Worm (Caenorhabditis elegans) whole organism, L2 larva: Measurements from ENCODE around the gene mpst-3.

ENCODE experiments used
- C34F6.9 ChIP-seq: fragments of 150-350 bp; optimal IDR thresholded peaks from 2 replicates; lab custom pipeline; 2014; ENCODE audit warnings: missing biosample characterization, missing genetic modification characterization
- F13H6.1 ChIP-seq: sonication (generic microtip); optimal IDR thresholded peaks from 2 replicates; lab custom pipeline; 2016; ENCODE audit warnings: missing genetic modification characterization, missing compliant biosample characterization
- R02D3.7 ChIP-seq: fragments of 150-350 bp; optimal IDR thresholded peaks from 2 replicates; lab custom pipeline; 2014; ENCODE audit warnings: missing biosample characterization, missing genetic modification characterization
- Y55F3AM.14 ChIP-seq: fragments of 200-800 bp; sonication (Bioruptor generic); optimal IDR thresholded peaks from 2 replicates; lab custom pipeline; 2018; ENCODE audit warnings: mild to moderate bottlenecking, missing genetic modification characterization, missing compliant biosample characterization
- aly-2 ChIP-seq: fragments of 150-350 bp; optimal IDR thresholded peaks from 2 replicates; lab custom pipeline; 2014; ENCODE audit warnings: missing biosample characterization, missing genetic modification characterization
- blmp-1 ChIP-seq: sonication (generic microtip); optimal IDR thresholded peaks from 2 replicates; lab custom pipeline; 2017; ENCODE audit warnings: missing genetic modification characterization, mild to moderate bottlenecking, missing compliant biosample characterization, antibody characterized with exemption, moderate library complexity; ENCODE audit not compliant: insufficient read depth
- ceh-82 ChIP-seq: fragments of 150-350 bp; optimal IDR thresholded peaks from 2 replicates; lab custom pipeline; 2014; ENCODE audit warnings: missing biosample characterization, missing genetic modification characterization
- crh-2 ChIP-seq: sonication (generic microtip); optimal IDR thresholded peaks from 2 replicates; lab custom pipeline; 2017; ENCODE audit warnings: missing biosample characterization, missing genetic modification characterization
- egl-27 ChIP-seq: sonication (generic microtip); optimal IDR thresholded peaks from 3 replicates; lab custom pipeline; 2017; ENCODE audit warnings: missing biosample characterization, missing genetic modification reagents, missing genetic modification characterization
- elt-1 ChIP-seq: fragments of 150-350 bp; optimal IDR thresholded peaks from 2 replicates; lab custom pipeline; 2014; ENCODE audit warnings: missing biosample characterization, missing genetic modification characterization
- elt-3 ChIP-seq: sonication (generic microtip); optimal IDR thresholded peaks from 2 replicates; lab custom pipeline; 2017; ENCODE audit warnings: missing biosample characterization, missing genetic modification characterization
- lin-11 ChIP-seq: fragments of 150-350 bp; sonication (generic microtip); optimal IDR thresholded peaks from 2 replicates; lab custom pipeline; 2014; ENCODE audit warnings: missing biosample characterization, missing genetic modification characterization, inconsistent platforms, mixed read lengths
- lsy-2 ChIP-seq, 2 experiments: fragments of 150-350 bp in 1 of 2; sonication (generic microtip) in 1 of 2; optimal IDR thresholded peaks; 2 replicates each; lab custom pipeline; 2014 to 2017; ENCODE audit warnings: missing biosample characterization in 2 of 2, missing genetic modification characterization in 2 of 2
- mab-5 ChIP-seq: fragments of 150-350 bp; optimal IDR thresholded peaks from 2 replicates; lab custom pipeline; 2014; ENCODE audit warnings: missing biosample characterization, missing genetic modification characterization
- mdl-1 ChIP-seq, 2 experiments: fragments of 150-350 bp in 1 of 2; sonication (generic microtip) in 1 of 2; optimal IDR thresholded peaks; 2 replicates each; lab custom pipeline; 2017; ENCODE audit warnings: missing biosample characterization in 2 of 2, missing genetic modification characterization in 2 of 2
- nhr-10 ChIP-seq: sonication (generic microtip); optimal IDR thresholded peaks from 2 replicates; lab custom pipeline; 2017; ENCODE audit warnings: missing biosample characterization, missing genetic modification characterization
- nhr-11 ChIP-seq: fragments of 150-350 bp; optimal IDR thresholded peaks from 2 replicates; lab custom pipeline; 2014; ENCODE audit warnings: missing biosample characterization, missing genetic modification characterization
- nhr-129 ChIP-seq: fragments of 150-350 bp; optimal IDR thresholded peaks from 2 replicates; lab custom pipeline; 2014; ENCODE audit warnings: missing biosample characterization, missing genetic modification characterization
- nhr-21 ChIP-seq: fragments of 150-350 bp; optimal IDR thresholded peaks from 2 replicates; lab custom pipeline; 2014; ENCODE audit warnings: missing biosample characterization, missing genetic modification characterization
- nhr-23 ChIP-seq: fragments of 150-350 bp; optimal IDR thresholded peaks from 2 replicates; lab custom pipeline; 2014; ENCODE audit warnings: missing biosample characterization, missing genetic modification reagents, missing genetic modification characterization
- nhr-237 ChIP-seq: fragments of 150-350 bp; optimal IDR thresholded peaks from 2 replicates; lab custom pipeline; 2014; ENCODE audit warnings: missing biosample characterization, missing genetic modification characterization
- nhr-25 ChIP-seq: fragments of 150-350 bp; sonication (generic microtip); optimal IDR thresholded peaks from 3 replicates; lab custom pipeline; 2014; ENCODE audit warnings: missing biosample characterization, missing genetic modification characterization
- nhr-6 ChIP-seq: fragments of 150-350 bp; optimal IDR thresholded peaks from 2 replicates; lab custom pipeline; 2014; ENCODE audit warnings: missing biosample characterization, missing genetic modification characterization
- peb-1 ChIP-seq: fragments of 150-350 bp; optimal IDR thresholded peaks from 2 replicates; lab custom pipeline; 2014; ENCODE audit warnings: missing biosample characterization, missing genetic modification characterization
- sma-9 ChIP-seq, 2 experiments: fragments of 150-350 bp in 1 of 2; sonication (generic microtip) in 1 of 2; optimal IDR thresholded peaks; 2 replicates each; lab custom pipeline; 2014 to 2016; ENCODE audit warnings: missing genetic modification characterization in 2 of 2, mild to moderate bottlenecking in 1 of 2, missing biosample characterization in 1 of 2, missing compliant biosample characterization in 1 of 2, missing genetic modification reagents in 1 of 2, moderate library complexity in 1 of 2
- snpc-4 ChIP-seq: fragments of 150-350 bp; optimal IDR thresholded peaks from 2 replicates; lab custom pipeline; 2014; ENCODE audit warnings: missing biosample characterization, missing genetic modification characterization
- unc-55 ChIP-seq: fragments of 150-350 bp; sonication (generic microtip); optimal IDR thresholded peaks from 3 replicates; lab custom pipeline; 2014; ENCODE audit warnings: missing biosample characterization, missing genetic modification reagents, missing genetic modification characterization
- unc-62 ChIP-seq: fragments of 150-350 bp; optimal IDR thresholded peaks from 2 replicates; lab custom pipeline; 2014; ENCODE audit warnings: missing biosample characterization, missing genetic modification reagents, missing genetic modification characterization
- zag-1 ChIP-seq: fragments of 150-350 bp; optimal IDR thresholded peaks from 2 replicates; lab custom pipeline; 2014; ENCODE audit warnings: missing biosample characterization, missing genetic modification characterization
- ztf-1 ChIP-seq: fragments of 200-800 bp; sonication (Bioruptor generic); conservative IDR thresholded peaks from 2 replicates; pipeline ENCODE4 v1.3.6; 2022; ENCODE audit warnings: missing genetic modification characterization, missing compliant biosample characterization
- ztf-11 ChIP-seq: sonication (generic microtip); optimal IDR thresholded peaks from 2 replicates; lab custom pipeline; 2017; ENCODE audit warnings: missing biosample characterization, missing genetic modification characterization
- ztf-4 ChIP-seq: fragments of 150-350 bp; optimal IDR thresholded peaks from 2 replicates; lab custom pipeline; 2014; ENCODE audit warnings: missing biosample characterization, missing genetic modification characterization

The mpst-3 gene

ce11 chrV:14924104-14924503, 28.7 kb downstream of the mpst-3 start, which contains the start of gene srg-54:
Gene srg-54 (minus strand): TSS chrV:14924204.
- TF ChIP-seq ceh-82 (tag; lab: Kevin White, UChicago), result no peak
- no peak for TF ChIP-seq nhr-129 (tag; lab: Kevin White, UChicago)
- TF ChIP-seq, all 48 proteins: peak for 0

DNA sequence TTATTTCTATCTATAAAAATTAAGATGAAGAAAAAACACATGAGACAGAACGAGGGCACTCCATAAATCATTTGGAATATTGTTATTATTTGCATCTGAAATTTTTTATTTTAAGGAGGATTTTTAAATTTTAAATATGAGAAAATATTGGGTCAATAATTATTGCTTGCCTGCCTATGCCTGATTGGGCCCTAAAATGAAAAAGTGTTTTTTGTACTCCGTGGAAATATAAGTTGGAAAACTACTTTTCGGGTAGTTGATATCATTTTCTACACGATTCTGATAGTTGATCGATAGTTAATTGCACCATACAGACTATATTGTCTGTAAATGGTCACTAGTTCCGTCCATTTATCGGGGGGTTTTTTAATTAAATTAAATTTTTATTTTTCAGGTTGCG, 32.8 kb downstream of the mpst-3 start, which contains the start of gene srg-55:
TSS of gene srg-55 (minus strand) at position 101 of the 400 bp plus-strand sequence.
- no peak for TF ChIP-seq aly-2
- TF ChIP-seq nhr-25 (tag; lab: Kevin White, UChicago), result no peak
- TF ChIP-seq zag-1 (tag; lab: Kevin White, UChicago), result no peak

DNA sequence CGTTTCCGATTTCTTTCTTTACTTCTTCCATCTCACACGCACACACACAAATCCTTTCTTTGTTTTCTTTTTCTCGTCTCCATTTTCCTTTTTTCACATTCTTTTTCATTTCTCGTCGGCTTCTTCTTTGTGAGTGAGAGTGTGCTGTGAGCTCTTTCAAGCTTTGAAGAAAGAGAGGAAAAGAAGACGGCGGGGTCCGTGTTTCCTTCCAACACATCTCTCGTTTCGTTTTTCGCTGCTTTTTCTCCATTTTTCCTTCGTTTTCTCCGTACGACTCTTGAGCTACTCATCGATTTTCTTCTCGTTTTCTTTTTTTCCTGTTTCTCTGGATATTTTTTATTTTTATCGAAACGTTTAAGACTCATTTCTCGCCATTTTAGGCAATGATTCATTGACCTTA, 34.7 kb downstream of the mpst-3 start:
- TF ChIP-seq crh-2 (tag; lab: Kevin White, UChicago) (peak; percentile 46), nhr-10 (tag; lab: Kevin White, UChicago) (no peak), elt-3 (tag; lab: Kevin White, UChicago) (no peak), unc-55 (GFP tag; lab: Kevin White, UChicago) (peak; percentile 93), nhr-237 (tag; lab: Kevin White, UChicago) (no peak), C34F6.9 (tag; lab: Kevin White, UChicago) (peak; percentile 70), Y55F3AM.14 (GFP tag; lab: Kevin White, UChicago) (peak; percentile 3), peb-1 (tag; lab: Kevin White, UChicago) (no peak), nhr-129 (tag; lab: Kevin White, UChicago) (peak; percentile 44), lsy-2 (tag; optimal IDR thresholded peaks at IDR 0.05; lab: Kevin White, UChicago) (peak in 1 of 2 experiments; percentile 31), blmp-1 (no peak), F13H6.1 (peak; percentile 7), elt-1 (tag; lab: Kevin White, UChicago) (no peak)

DNA sequence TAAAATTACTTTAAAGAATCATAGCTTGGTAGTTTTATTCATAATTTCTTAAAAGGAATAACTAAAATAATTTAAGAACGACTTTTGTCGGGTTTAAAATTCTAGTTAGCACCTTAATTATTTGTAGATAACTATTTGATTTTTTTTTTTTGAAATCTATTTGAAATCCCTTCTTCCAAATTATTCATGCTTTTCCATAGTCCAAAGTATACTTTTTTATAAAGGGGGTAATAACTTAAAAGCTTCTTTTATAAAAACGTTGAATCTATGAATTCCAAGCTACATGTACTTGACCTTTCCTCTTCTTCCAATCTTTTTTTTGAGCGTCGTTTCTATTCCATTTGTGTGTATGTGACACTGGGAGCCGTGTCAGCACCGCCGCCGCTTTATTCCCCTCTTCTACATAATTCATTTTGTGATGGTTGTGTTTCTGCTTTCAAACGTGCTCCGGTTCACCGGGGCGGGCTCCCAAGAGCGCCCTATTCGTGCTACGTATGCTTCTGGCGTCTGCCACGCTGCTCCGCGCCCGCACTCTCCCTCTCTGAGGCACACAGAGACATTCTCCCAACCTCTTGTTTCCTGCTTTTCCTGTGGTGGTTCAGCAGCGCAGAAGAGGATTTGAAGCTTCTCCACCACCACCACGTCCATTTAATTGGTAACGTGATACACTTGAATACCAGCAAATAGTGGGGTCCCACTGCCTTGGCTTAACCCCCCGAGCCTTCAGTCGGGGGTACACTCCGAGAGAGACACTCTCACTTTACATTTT, 38.2 kb downstream of the mpst-3 start:
- TF ChIP-seq ztf-1 (GFP tag; lab: Robert Waterston, UW), result no peak
- TF ChIP-seq R02D3.7 (tag; lab: Kevin White, UChicago), result no peak
- TF ChIP-seq sma-9 (GFP tag; optimal IDR thresholded peaks at IDR 0.05; lab: Kevin White, UChicago), result no peak
- no peak for TF ChIP-seq sma-9 (tag; optimal IDR thresholded peaks at IDR 0.05; lab: Kevin White, UChicago)
- TF ChIP-seq blmp-1, result no peak
- no peak for TF ChIP-seq unc-62 (GFP tag; lab: Kevin White, UChicago)
- no peak for TF ChIP-seq elt-1 (tag; lab: Kevin White, UChicago)
- no peak for TF ChIP-seq ztf-11
- no peak for TF ChIP-seq nhr-21 (tag; lab: Kevin White, UChicago)
- no peak for TF ChIP-seq zag-1 (tag; lab: Kevin White, UChicago)
- TF ChIP-seq nhr-10 (tag; lab: Kevin White, UChicago), result no peak
- no peak for TF ChIP-seq ztf-4 (tag; lab: Kevin White, UChicago)
- no peak for TF ChIP-seq crh-2 (tag; lab: Kevin White, UChicago)
- TF ChIP-seq peb-1 (tag; lab: Kevin White, UChicago), result no peak
- TF ChIP-seq nhr-25 (tag; lab: Kevin White, UChicago), result no peak
- no peak for TF ChIP-seq lsy-2 (tag; optimal IDR thresholded peaks at IDR 0.05; lab: Kevin White, UChicago)
- TF ChIP-seq Y55F3AM.14 (GFP tag; lab: Kevin White, UChicago), result no peak
- TF ChIP-seq C34F6.9 (tag; lab: Kevin White, UChicago), result no peak
- TF ChIP-seq snpc-4, result no peak
- no peak for TF ChIP-seq lin-11 (tag; lab: Kevin White, UChicago)
- TF ChIP-seq elt-3 (tag; lab: Kevin White, UChicago), result no peak

- TF ChIP-seq ztf-11 (no peak), nhr-11 (no peak), nhr-10 (tag; lab: Kevin White, UChicago) (no peak), egl-27 (tag; lab: Kevin White, UChicago) (no peak), ztf-4 (tag; lab: Kevin White, UChicago) (no peak), lin-11 (tag; lab: Kevin White, UChicago) (no peak)
Observed at ce11 chrV:14936587-14936986, 41.1 kb downstream of the mpst-3 start, which contains the start of gene C30G7.2. Gene C30G7.2 (plus strand): TSS chrV:14936887.

DNA sequence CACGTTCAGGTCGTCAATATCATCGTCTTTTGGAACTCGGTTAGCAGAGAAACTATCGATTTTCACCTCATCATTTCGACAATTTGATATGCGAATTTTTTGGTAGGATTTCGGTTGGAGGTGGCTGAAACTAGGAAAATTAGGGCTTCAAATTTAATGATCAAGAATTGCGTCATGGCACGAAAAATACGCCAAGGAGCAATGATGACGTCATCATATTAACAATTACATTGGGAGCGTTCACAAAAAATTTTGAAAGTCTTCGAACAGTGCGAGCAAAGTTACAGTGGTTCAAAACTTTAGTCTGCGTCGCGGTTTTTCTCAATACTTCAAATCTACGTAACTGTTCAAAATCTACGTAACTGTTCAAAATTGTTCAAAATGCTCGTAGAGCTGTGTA, 47.5 kb downstream of the mpst-3 start:
- TF ChIP-seq mab-5 (tag; lab: Kevin White, UChicago) (no peak), blmp-1 (no peak), snpc-4 (no peak), nhr-23 (tag; lab: Kevin White, UChicago) (no peak), nhr-237 (tag; lab: Kevin White, UChicago) (no peak), ztf-1 (GFP tag; lab: Robert Waterston, UW) (no peak), mdl-1 (tag; optimal IDR thresholded peaks at IDR 0.05; lab: Kevin White, UChicago) (no peak), nhr-6 (tag; lab: Kevin White, UChicago) (no peak), ztf-4 (tag; lab: Kevin White, UChicago) (no peak), zag-1 (tag; lab: Kevin White, UChicago) (no peak)
- TF ChIP-seq, all 48 proteins: peak for 0
